Fruit fly (Drosophila melanogaster) whole organism, embryonic: ENCODE measurements around the gene Crz.

Experiments
- Aef1 ChIP-seq: fragments of 200-800 bp; sonication (Bioruptor generic); IDR thresholded peaks from 3 replicates; pipeline ENCODE4 v1.3.6; 2022; ENCODE audit warnings: missing biosample characterization, missing genetic modification characterization
- Antp ChIP-seq: fragments of 200-800 bp; sonication (Bioruptor generic); optimal IDR thresholded peaks from 3 replicates; lab custom pipeline; 2016; ENCODE audit warnings: missing biosample characterization, missing genetic modification characterization
- CG11085 ChIP-seq: fragments of 200-800 bp; sonication (Bioruptor generic); IDR thresholded peaks from 2 replicates; pipeline ENCODE4 v1.3.6; 2022; ENCODE audit warnings: missing biosample characterization, missing genetic modification characterization
- CG14050 ChIP-seq: fragments of 200-800 bp; sonication (Bioruptor generic); IDR thresholded peaks from 3 replicates; pipeline ENCODE4 v1.3.6; 2022; ENCODE audit warnings: missing biosample characterization, missing genetic modification characterization
- CG4707 ChIP-seq: fragments of 200-800 bp; sonication (Bioruptor generic); optimal IDR thresholded peaks from 2 replicates; lab custom pipeline; 2018; ENCODE audit warnings: missing biosample characterization, mild to moderate bottlenecking, missing genetic modification characterization, moderate library complexity
- CG6813 ChIP-seq: fragments of 200-800 bp; sonication (Bioruptor generic); optimal IDR thresholded peaks from 2 replicates; lab custom pipeline; 2017; ENCODE audit warnings: missing biosample characterization, missing genetic modification characterization, mild to moderate bottlenecking, moderate library complexity, missing genetic modification reagents
- Hr51 ChIP-seq, 2 experiments: fragments of 200-800 bp; sonication (Bioruptor generic); optimal IDR thresholded peaks; 2 replicates in 1 of 2; 3 replicates in 1 of 2; lab custom pipeline; 2016 to 2018; ENCODE audit warnings: missing biosample characterization in 2 of 2, missing genetic modification characterization in 2 of 2, mild to moderate bottlenecking in 1 of 2, moderate library complexity in 1 of 2
- chm ChIP-seq: fragments of 200-800 bp; sonication (Bioruptor generic); IDR thresholded peaks from 2 replicates; pipeline ENCODE4 v1.3.6; 2022; ENCODE audit warnings: missing biosample characterization, missing genetic modification characterization
- dati ChIP-seq: fragments of 200-800 bp; sonication (Bioruptor generic); IDR thresholded peaks from 2 replicates; pipeline ENCODE4 v1.3.6; 2022; ENCODE audit warnings: missing biosample characterization, missing genetic modification characterization
- insv ChIP-seq, 2 experiments: fragments of 200-800 bp; sonication (Bioruptor generic); optimal IDR thresholded peaks; 3 replicates each; lab custom pipeline; 2016 to 2018; ENCODE audit warnings: missing biosample characterization in 2 of 2, missing genetic modification characterization in 2 of 2
- psq ChIP-seq: fragments of 200-800 bp; sonication (Bioruptor generic); optimal IDR thresholded peaks from 2 replicates; lab custom pipeline; 2017; ENCODE audit warnings: missing biosample characterization, missing genetic modification characterization

DNA sequence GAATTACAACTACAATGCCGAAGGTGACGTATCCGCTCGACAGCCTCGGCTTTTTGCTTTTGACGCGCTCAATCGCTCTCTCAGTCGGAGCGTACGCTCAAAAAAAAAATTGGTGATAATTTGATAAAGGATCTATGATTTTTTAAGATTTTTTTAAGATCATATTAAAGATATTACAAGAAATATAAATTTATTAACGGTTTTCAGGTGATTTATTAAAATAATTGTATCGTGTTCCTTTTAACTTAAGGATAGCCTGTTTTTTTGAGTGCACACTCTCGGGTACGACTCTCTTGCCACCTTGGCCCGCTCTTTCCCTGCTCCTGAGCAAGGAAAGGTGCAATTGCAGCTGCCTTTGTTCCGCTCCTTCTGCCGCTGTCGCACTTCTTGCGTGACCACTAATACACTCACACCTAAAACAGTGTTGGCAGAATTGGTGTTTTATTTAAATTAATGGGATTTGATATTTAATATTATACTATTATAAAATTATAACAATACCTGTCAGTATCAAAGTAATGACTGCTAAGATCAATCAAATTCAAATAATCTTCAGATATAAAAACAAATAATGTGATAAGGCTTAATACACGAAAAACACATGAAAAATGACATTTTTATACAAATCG, 36.6 kb upstream of the Crz start:
- TF ChIP-seq Hr51 (GFP tag; optimal IDR thresholded peaks at IDR 0.05; lab: Kevin White, UChicago), result peak in 1 of 2 experiments; percentile 79
- TF ChIP-seq CG4707 (GFP tag; lab: Kevin White, UChicago), result peak; percentile 49
- TF ChIP-seq CG6813 (GFP tag; lab: Kevin White, UChicago), result peak; percentile 89
- TF ChIP-seq CG11085 (GFP tag; lab: Robert Waterston, UW), result peak; percentile 64; the same call in 1 of the 2 replicates
- TF ChIP-seq insv (GFP tag; optimal IDR thresholded peaks at IDR 0.05; lab: Kevin White, UChicago), result no peak
- TF ChIP-seq CG14050 (GFP tag; lab: Robert Waterston, UW), result peak; percentile 80
- no peak for TF ChIP-seq Antp (GFP tag; lab: Kevin White, UChicago)
- peak; percentile 54 for TF ChIP-seq Aef1 (GFP tag; lab: Robert Waterston, UW)
- TF ChIP-seq chm (GFP tag; lab: Robert Waterston, UW), result peak; percentile 83
- TF ChIP-seq psq (GFP tag; lab: Kevin White, UChicago), result peak; percentile 55
- 0 out of 2 replicates have a peak, but pooled peaks have one; percentile 49 for TF ChIP-seq dati (GFP tag; lab: Robert Waterston, UW)
